Fruit fly (Drosophila melanogaster) whole organism, embryonic: ENCODE measurements around the gene Dlic.

ENCODE experiments used
- Blimp-1 ChIP-seq: fragments of 200-800 bp; sonication (Bioruptor generic); optimal IDR thresholded peaks from 3 replicates; lab custom pipeline; 2018; ENCODE audit warnings: missing biosample characterization, missing genetic modification characterization, mild to moderate bottlenecking, moderate library complexity, missing genetic modification reagents
- CG10565 ChIP-seq: fragments of 200-800 bp; sonication (Bioruptor generic); optimal IDR thresholded peaks from 3 replicates; lab custom pipeline; 2016; ENCODE audit warnings: missing biosample characterization, mild to moderate bottlenecking, missing genetic modification characterization
- CG10959 ChIP-seq: fragments of 200-800 bp; sonication (Bioruptor generic); IDR thresholded peaks from 2 replicates; pipeline ENCODE4 v1.3.6; 2022; ENCODE audit warnings: missing biosample characterization, missing genetic modification characterization
- CG12659 ChIP-seq: fragments of 200-800 bp; sonication (Bioruptor generic); optimal IDR thresholded peaks from 3 replicates; lab custom pipeline; 2017; ENCODE audit warnings: mild to moderate bottlenecking, missing biosample characterization, missing genetic modification reagents, missing genetic modification characterization
- CG12769 ChIP-seq: fragments of 200-800 bp; sonication (Bioruptor generic); optimal IDR thresholded peaks from 2 replicates; lab custom pipeline; 2019; ENCODE audit warnings: missing biosample characterization, mild to moderate bottlenecking, missing genetic modification characterization, moderate library complexity
- CG15011 ChIP-seq: fragments of 200-800 bp; sonication (Bioruptor generic); optimal IDR thresholded peaks from 3 replicates; lab custom pipeline; 2018; ENCODE audit warnings: missing biosample characterization, mild to moderate bottlenecking, missing genetic modification characterization
- CG15514 ChIP-seq: fragments of 200-800 bp; sonication (Bioruptor generic); optimal IDR thresholded peaks from 3 replicates; lab custom pipeline; 2017; ENCODE audit warnings: missing biosample characterization, missing genetic modification characterization, mild to moderate bottlenecking, moderate library complexity, missing genetic modification reagents
- CG17328 ChIP-seq: fragments of 200-800 bp; sonication (Bioruptor generic); IDR thresholded peaks from 2 replicates; pipeline ENCODE4 v1.3.6; 2022; ENCODE audit warnings: missing biosample characterization, missing genetic modification characterization
- CG18011 ChIP-seq: fragments of 200-800 bp; sonication (Bioruptor generic); optimal IDR thresholded peaks from 2 replicates; lab custom pipeline; 2017; ENCODE audit warnings: missing biosample characterization, missing genetic modification characterization, mild to moderate bottlenecking, moderate library complexity, missing genotype
- CG2129 ChIP-seq: fragments of 200-800 bp; sonication (Bioruptor generic); IDR thresholded peaks from 2 replicates; pipeline ENCODE4 v1.3.6; 2022; ENCODE audit warnings: missing biosample characterization, missing genetic modification characterization; ENCODE audit not compliant: partially characterized antibody
- CG2202 ChIP-seq: fragments of 200-800 bp; sonication (Bioruptor generic); optimal IDR thresholded peaks from 2 replicates; lab custom pipeline; 2018; ENCODE audit warnings: missing biosample characterization, mild to moderate bottlenecking, missing genetic modification characterization
- CG2678 ChIP-seq: fragments of 200-800 bp; sonication (Bioruptor generic); optimal IDR thresholded peaks from 3 replicates; lab custom pipeline; 2019; ENCODE audit warnings: missing biosample characterization, mild to moderate bottlenecking, missing genetic modification characterization, moderate library complexity
- CG31224 ChIP-seq: fragments of 200-800 bp; sonication (Bioruptor generic); IDR thresholded peaks from 2 replicates; pipeline ENCODE4 v1.3.6; 2022; ENCODE audit warnings: missing biosample characterization, missing genetic modification characterization
- CG3163 ChIP-seq: fragments of 200-800 bp; sonication (Bioruptor generic); optimal IDR thresholded peaks from 3 replicates; lab custom pipeline; 2016; ENCODE audit warnings: missing biosample characterization, missing genetic modification characterization
- CG32772 ChIP-seq: fragments of 200-800 bp; sonication (Bioruptor generic); IDR thresholded peaks from 2 replicates; pipeline ENCODE4 v1.3.6; 2022; ENCODE audit warnings: missing biosample characterization, missing genetic modification characterization
- CG4282 ChIP-seq: fragments of 200-800 bp; sonication (Bioruptor generic); optimal IDR thresholded peaks from 2 replicates; lab custom pipeline; 2016; ENCODE audit warnings: missing biosample characterization, missing genetic modification characterization
- CG4404 ChIP-seq: fragments of 200-800 bp; sonication (Bioruptor generic); IDR thresholded peaks from 2 replicates; pipeline ENCODE4 v1.3.6; 2022; ENCODE audit warnings: missing biosample characterization, missing genetic modification characterization
- CG4820 ChIP-seq: fragments of 200-800 bp; sonication (Bioruptor generic); optimal IDR thresholded peaks from 3 replicates; lab custom pipeline; 2016; ENCODE audit warnings: missing biosample characterization, missing genetic modification characterization
- CG5180 ChIP-seq: fragments of 200-800 bp; sonication (Bioruptor generic); optimal IDR thresholded peaks from 3 replicates; lab custom pipeline; 2017; ENCODE audit warnings: missing biosample characterization, missing genetic modification characterization, mild to moderate bottlenecking, moderate library complexity, missing genetic modification reagents
- CG6654 ChIP-seq: fragments of 200-800 bp; sonication (Bioruptor generic); optimal IDR thresholded peaks from 2 replicates; lab custom pipeline; 2017; ENCODE audit warnings: missing biosample characterization, mild to moderate bottlenecking, missing genetic modification characterization
- CG7357 ChIP-seq: fragments of 200-800 bp; sonication (Bioruptor generic); IDR thresholded peaks from 3 replicates; pipeline ENCODE4 v1.3.6; 2022; ENCODE audit warnings: missing biosample characterization, missing genetic modification characterization
- CG7839 ChIP-seq: fragments of 200-800 bp; sonication (Bioruptor generic); optimal IDR thresholded peaks from 3 replicates; lab custom pipeline; 2018; ENCODE audit warnings: missing biosample characterization, mild to moderate bottlenecking, missing genetic modification characterization, moderate library complexity
- CG9437 ChIP-seq: fragments of 200-800 bp; sonication (Bioruptor generic); optimal IDR thresholded peaks from 2 replicates; lab custom pipeline; 2018; ENCODE audit warnings: missing biosample characterization, mild to moderate bottlenecking, missing genetic modification characterization
- D19B ChIP-seq: fragments of 200-800 bp; sonication (Bioruptor generic); optimal IDR thresholded peaks from 2 replicates; lab custom pipeline; 2017; ENCODE audit warnings: missing biosample characterization, mild to moderate bottlenecking, missing genetic modification characterization
- Dek ChIP-seq: fragments of 200-800 bp; sonication (Bioruptor generic); optimal IDR thresholded peaks from 3 replicates; lab custom pipeline; 2019; ENCODE audit warnings: missing biosample characterization, mild to moderate bottlenecking, missing genetic modification characterization, moderate library complexity
- Dp ChIP-seq: fragments of 200-800 bp; sonication (Bioruptor generic); optimal IDR thresholded peaks from 2 replicates; lab custom pipeline; 2018; ENCODE audit warnings: missing biosample characterization, mild to moderate bottlenecking, missing genetic modification characterization, moderate library complexity
- Fer3 ChIP-seq: fragments of 200-800 bp; sonication (Bioruptor generic); optimal IDR thresholded peaks from 2 replicates; lab custom pipeline; 2018; ENCODE audit warnings: missing biosample characterization, mild to moderate bottlenecking, missing genetic modification characterization, moderate library complexity
- Kr ChIP-seq: fragments of 200-800 bp; sonication (Bioruptor generic); optimal IDR thresholded peaks from 2 replicates; lab custom pipeline; 2017; ENCODE audit warnings: missing biosample characterization, mild to moderate bottlenecking, missing genetic modification characterization
- MTF-1 ChIP-seq: fragments of 200-800 bp; sonication (Bioruptor generic); optimal IDR thresholded peaks from 2 replicates; lab custom pipeline; 2018; ENCODE audit warnings: missing biosample characterization, mild to moderate bottlenecking, missing genetic modification characterization, borderline replicate concordance
- Max ChIP-seq: fragments of 200-800 bp; sonication (Bioruptor generic); optimal IDR thresholded peaks from 2 replicates; lab custom pipeline; 2016; ENCODE audit warnings: missing biosample characterization, mild to moderate bottlenecking, missing genetic modification characterization
- Nf-YC ChIP-seq: fragments of 200-800 bp; optimal IDR thresholded peaks from 3 replicates; lab custom pipeline; 2019; ENCODE audit warnings: missing biosample characterization, mild to moderate bottlenecking, missing genetic modification characterization, moderate library complexity
- disco-r ChIP-seq: fragments of 200-800 bp; sonication (Bioruptor generic); optimal IDR thresholded peaks from 2 replicates; lab custom pipeline; 2016; ENCODE audit warnings: missing biosample characterization, missing genetic modification characterization
- esg ChIP-seq: fragments of 200-800 bp; sonication (Bioruptor generic); conservative IDR thresholded peaks from 2 replicates; pipeline ENCODE4 v1.3.6; 2022; ENCODE audit warnings: missing biosample characterization, missing genetic modification characterization
- gem ChIP-seq: fragments of 200-800 bp; sonication (Bioruptor generic); optimal IDR thresholded peaks from 2 replicates; lab custom pipeline; 2019; ENCODE audit warnings: missing biosample characterization, mild to moderate bottlenecking, missing genetic modification characterization, moderate library complexity
- gro ChIP-seq: fragments of 200-800 bp; sonication (Bioruptor generic); optimal IDR thresholded peaks from 2 replicates; lab custom pipeline; 2016; ENCODE audit warnings: missing biosample characterization, missing genetic modification characterization
- her ChIP-seq: fragments of 200-800 bp; sonication (Bioruptor generic); optimal IDR thresholded peaks from 2 replicates; lab custom pipeline; 2016; ENCODE audit warnings: missing biosample characterization, missing genetic modification characterization
- insv ChIP-seq, 2 experiments: fragments of 200-800 bp; sonication (Bioruptor generic); optimal IDR thresholded peaks; 3 replicates each; lab custom pipeline; 2016 to 2018; ENCODE audit warnings: missing biosample characterization in 2 of 2, missing genetic modification characterization in 2 of 2
- kni ChIP-seq: fragments of 200-800 bp; sonication (Bioruptor generic); optimal IDR thresholded peaks from 3 replicates; lab custom pipeline; 2017; ENCODE audit warnings: mild to moderate bottlenecking, missing biosample characterization, missing genetic modification reagents, missing genetic modification characterization
- pfk ChIP-seq: fragments of 200-800 bp; sonication (Bioruptor generic); optimal IDR thresholded peaks from 2 replicates; lab custom pipeline; 2018; ENCODE audit warnings: missing biosample characterization, mild to moderate bottlenecking, missing genetic modification characterization, moderate library complexity
- pho ChIP-seq: fragments of 200-800 bp; sonication (Bioruptor generic); optimal IDR thresholded peaks from 2 replicates; lab custom pipeline; 2016; ENCODE audit warnings: missing biosample characterization, missing genetic modification characterization
- phol ChIP-seq: fragments of 200-800 bp; sonication (Bioruptor generic); optimal IDR thresholded peaks from 3 replicates; lab custom pipeline; 2018; ENCODE audit warnings: missing biosample characterization, mild to moderate bottlenecking, missing genetic modification characterization, moderate library complexity
- prd ChIP-seq, 3 experiments: fragments of >200 bp in 2 of 3; fragments of 200-800 bp in 1 of 3; sonication (Bioruptor generic) in 1 of 3; optimal IDR thresholded peaks in 2 of 3; IDR thresholded peaks in 1 of 3; 2 replicates in 2 of 3; 3 replicates in 1 of 3; pipeline versions ENCODE4 v1.3.6 to Lab custom; 2017 to 2022; ENCODE audit warnings: missing biosample characterization in 1 of 3, missing genetic modification characterization in 1 of 3
- so ChIP-seq: fragments of 200-800 bp; sonication (Bioruptor generic); IDR thresholded peaks from 3 replicates; pipeline ENCODE4 v1.3.6; 2022; ENCODE audit warnings: missing biosample characterization, missing genetic modification characterization
- trh ChIP-seq: fragments of 200-800 bp; sonication (Bioruptor generic); optimal IDR thresholded peaks from 2 replicates; lab custom pipeline; 2016; ENCODE audit warnings: missing biosample characterization, missing genetic modification characterization
- wdn ChIP-seq: fragments of 200-800 bp; sonication (Bioruptor generic); IDR thresholded peaks from 2 replicates; pipeline ENCODE4 v1.3.6; 2022; ENCODE audit warnings: missing biosample characterization, missing genetic modification characterization
- wek ChIP-seq: fragments of 200-800 bp; sonication (Bioruptor generic); optimal IDR thresholded peaks from 3 replicates; lab custom pipeline; 2018; ENCODE audit warnings: missing biosample characterization, mild to moderate bottlenecking, missing genetic modification characterization, moderate library complexity
- z ChIP-seq: fragments of 200-800 bp; sonication (Bioruptor generic); IDR thresholded peaks from 3 replicates; pipeline ENCODE4 v1.3.6; 2022; ENCODE audit warnings: missing biosample characterization, missing genetic modification characterization
- zen ChIP-seq: fragments of 200-800 bp; sonication (Bioruptor generic); optimal IDR thresholded peaks from 3 replicates; lab custom pipeline; 2018; ENCODE audit warnings: missing biosample characterization, mild to moderate bottlenecking, missing genetic modification characterization, moderate library complexity

The Dlic gene

DNA sequence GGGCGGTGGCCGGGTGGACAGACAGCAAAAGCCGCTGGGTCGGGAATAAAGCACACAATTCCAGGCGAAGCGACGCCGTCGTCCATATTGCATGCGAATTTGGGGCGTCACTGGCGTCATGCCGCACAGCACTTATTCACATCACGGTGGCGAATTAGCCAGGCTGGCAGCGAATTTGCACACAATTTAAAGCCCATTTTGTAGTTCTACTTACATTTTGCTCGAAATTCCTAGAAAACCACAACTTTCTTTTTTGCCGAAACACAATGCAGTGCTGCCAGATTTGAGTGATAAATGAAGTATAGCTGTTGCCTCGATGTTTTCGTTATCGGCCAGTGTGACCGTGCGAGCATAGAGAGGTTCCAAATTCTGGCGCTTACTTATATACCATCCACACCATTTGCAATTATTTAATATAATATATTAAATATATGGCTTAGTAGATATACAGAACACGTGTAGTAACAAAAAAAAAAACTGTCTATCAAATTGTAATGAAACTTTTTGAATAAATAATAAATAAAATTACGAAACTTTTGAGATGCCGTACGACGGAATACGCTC lies 5.9 kb upstream of the Dlic start, which contains the start of gene Ran (continued):
- TF ChIP-seq CG10959 (no peak), CG2678 (tag; lab: Kevin White, UChicago) (no peak), kni (no peak), CG4820 (GFP tag; lab: Kevin White, UChicago) (no peak), gem (peak; percentile 18), CG15514 (GFP tag; lab: Kevin White, UChicago) (peak; percentile 24), MTF-1 (no peak), pfk (peak; percentile 55), CG9437 (GFP tag; lab: Kevin White, UChicago) (no peak), phol (tag; lab: Kevin White, UChicago) (peak; percentile 9), CG7357 (GFP tag; lab: Robert Waterston, UW) (peak; percentile 95), her (GFP tag; lab: Kevin White, UChicago) (no peak), CG10565 (GFP tag; lab: Kevin White, UChicago) (no peak), CG17328 (no peak), prd (optimal IDR thresholded peaks at IDR 0.05; lab: Kevin White, UChicago) (no peak), prd (GFP tag; IDR thresholded peaks at IDR 0.05; lab: Robert Waterston, UW) (0 out of 3 replicates have a peak, but pooled peaks have one; percentile 16), gro (GFP tag; lab: Kevin White, UChicago) (no peak)

DNA sequence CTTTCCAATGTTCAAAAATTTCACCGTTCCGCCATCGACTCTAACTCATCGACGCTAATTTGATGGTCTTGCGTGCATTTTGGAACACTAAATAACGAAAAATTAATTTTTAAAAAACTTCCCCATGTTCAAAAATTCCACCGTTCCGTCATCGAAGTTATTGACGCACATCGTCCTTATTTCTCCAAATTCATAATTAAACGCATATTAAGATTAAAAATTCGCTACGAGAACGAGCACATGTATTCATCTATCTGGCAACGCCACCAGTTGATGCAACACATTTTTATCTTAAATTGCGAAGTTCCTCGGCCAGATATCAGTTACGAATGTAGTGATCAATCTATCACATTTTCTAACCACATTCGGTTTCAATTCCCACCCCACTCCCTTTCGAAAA lies 5.0 kb upstream of the Dlic start, which contains the start of gene Lint-1:
TSS of gene Lint-1 (plus strand) at position 123 of the 400 bp plus-strand sequence.
- TF ChIP-seq trh (GFP tag; lab: Kevin White, UChicago): no peak
- no peak for TF ChIP-seq wdn (GFP tag; lab: Robert Waterston, UW)
- TF ChIP-seq CG15011 (GFP tag; lab: Kevin White, UChicago): no peak
- TF ChIP-seq CG4404 (GFP tag; lab: Robert Waterston, UW): no peak; the same call in 1 of the 2 replicates
- TF ChIP-seq CG9437 (GFP tag; lab: Kevin White, UChicago): no peak
- TF ChIP-seq Dek: no peak
- no peak for TF ChIP-seq CG2129
- no peak for TF ChIP-seq CG12659 (GFP tag; lab: Kevin White, UChicago)
- no peak for TF ChIP-seq CG18011 (GFP tag; lab: Kevin White, UChicago)
- TF ChIP-seq CG5180 (GFP tag; lab: Kevin White, UChicago): no peak
- no peak for TF ChIP-seq esg (GFP tag; lab: Robert Waterston, UW)
- no peak for TF ChIP-seq so (GFP tag; lab: Robert Waterston, UW)
- peak; percentile 35 for TF ChIP-seq Max (GFP tag; lab: Kevin White, UChicago)
- no peak for TF ChIP-seq CG3163 (GFP tag; lab: Kevin White, UChicago)
- TF ChIP-seq CG2678 (tag; lab: Kevin White, UChicago): peak; percentile 18
- no peak for TF ChIP-seq Dp (GFP tag; lab: Kevin White, UChicago)
- TF ChIP-seq Nf-YC: no peak
- no peak for TF ChIP-seq pho
- TF ChIP-seq CG12769 (tag; lab: Kevin White, UChicago): peak; percentile 0
- TF ChIP-seq CG4282 (GFP tag; lab: Kevin White, UChicago): no peak
- TF ChIP-seq CG32772: no peak
- no peak for TF ChIP-seq wek
- TF ChIP-seq Fer3: peak; percentile 2
- peak; percentile 11 for TF ChIP-seq her (GFP tag; lab: Kevin White, UChicago)
- TF ChIP-seq CG2202 (tag; lab: Kevin White, UChicago): no peak
- TF ChIP-seq CG7839 (tag; lab: Kevin White, UChicago): no peak
- TF ChIP-seq zen (tag; lab: Kevin White, UChicago): no peak
- TF ChIP-seq phol (tag; lab: Kevin White, UChicago): peak; percentile 11
- no peak for TF ChIP-seq Kr (GFP tag; lab: Kevin White, UChicago)
- TF ChIP-seq insv (GFP tag; optimal IDR thresholded peaks at IDR 0.05; lab: Kevin White, UChicago): no peak
- TF ChIP-seq z (GFP tag; lab: Robert Waterston, UW): no peak
- TF ChIP-seq disco-r (GFP tag; lab: Kevin White, UChicago): no peak
- no peak for TF ChIP-seq Blimp-1 (GFP tag; lab: Kevin White, UChicago)
- TF ChIP-seq CG6654 (GFP tag; lab: Kevin White, UChicago): no peak
- no peak for TF ChIP-seq D19B (GFP tag; lab: Kevin White, UChicago)
- no peak for TF ChIP-seq CG31224 (GFP tag; lab: Robert Waterston, UW)
